Fruit fly (Drosophila melanogaster) S2 (cell line): ENCODE data around the gene side.

Source experiments
- CG8478 ChIP-seq: fragments of >200 bp; optimal IDR thresholded peaks from 2 replicates; lab custom pipeline; 2018
- CTCF ChIP-seq, 2 experiments: fragments of >200 bp; optimal IDR thresholded peaks; 2 replicates each; lab custom pipeline; 2018

DNA sequence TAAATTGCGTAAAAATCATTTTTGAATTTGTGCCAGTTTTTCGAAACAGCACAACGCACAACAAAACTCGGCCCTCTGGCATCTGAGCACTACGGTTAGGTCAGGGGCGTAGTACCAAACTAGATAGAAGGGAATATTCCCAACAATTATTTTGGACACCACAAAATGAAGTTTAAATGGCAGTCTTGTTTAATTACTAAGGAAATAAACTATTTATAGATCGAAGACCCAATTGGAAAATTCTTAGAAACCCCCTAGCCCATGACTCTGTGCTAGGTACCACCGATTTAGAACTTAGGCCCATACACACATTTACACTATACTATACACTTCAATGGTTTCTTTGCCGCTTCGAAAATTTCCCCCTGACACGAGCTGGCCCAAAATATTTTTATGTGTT lies 30.2 kb downstream of the side start:
- TF ChIP-seq CG8478 (lab: Kevin White, UChicago) (no peak), CTCF (optimal IDR thresholded peaks at IDR 0.05; lab: Kevin White, UChicago) (no peak)
